Fruit fly (Drosophila melanogaster) whole organism, embryonic: Measurements from ENCODE around the gene Bsg.

Experiments used
- ATbp ChIP-seq: fragments of 200-800 bp; sonication (Bioruptor generic); optimal IDR thresholded peaks from 2 replicates; lab custom pipeline; 2017; ENCODE audit warnings: missing biosample characterization, mild to moderate bottlenecking, missing genetic modification characterization, missing genetic modification reagents
- BEAF-32 ChIP-seq: fragments of 200-800 bp; sonication (Bioruptor generic); optimal IDR thresholded peaks from 3 replicates; lab custom pipeline; 2017; ENCODE audit warnings: missing biosample characterization, missing genetic modification characterization, mild to moderate bottlenecking, moderate library complexity, missing genetic modification reagents
- Bdp1 ChIP-seq: fragments of 200-800 bp; sonication (Bioruptor generic); optimal IDR thresholded peaks from 3 replicates; lab custom pipeline; 2016; ENCODE audit warnings: missing biosample characterization, missing genetic modification characterization
- CG10321 ChIP-seq: fragments of 200-800 bp; sonication (Bioruptor generic); IDR thresholded peaks from 2 replicates; pipeline ENCODE4 v1.3.6; 2022; ENCODE audit warnings: missing biosample characterization, missing genetic modification characterization
- CG10366 ChIP-seq: fragments of 200-800 bp; sonication (Bioruptor generic); IDR thresholded peaks from 2 replicates; pipeline ENCODE4 v1.3.6; 2022; ENCODE audit warnings: missing biosample characterization, missing genetic modification characterization
- CG11504 ChIP-seq: fragments of 200-800 bp; sonication (Bioruptor generic); optimal IDR thresholded peaks from 3 replicates; lab custom pipeline; 2019; ENCODE audit warnings: missing biosample characterization, mild to moderate bottlenecking, missing genetic modification characterization, moderate library complexity
- CG13424 ChIP-seq: fragments of 200-800 bp; sonication (Bioruptor generic); optimal IDR thresholded peaks from 2 replicates; lab custom pipeline; 2019; ENCODE audit warnings: missing biosample characterization, mild to moderate bottlenecking, missing genetic modification characterization, moderate library complexity
- CG14860 ChIP-seq: fragments of 200-800 bp; sonication (Bioruptor generic); IDR thresholded peaks from 3 replicates; pipeline ENCODE4 v1.3.6; 2022; ENCODE audit warnings: missing biosample characterization, missing genetic modification characterization; ENCODE audit not compliant: partially characterized antibody
- CG16863 ChIP-seq: fragments of 200-800 bp; sonication (Bioruptor generic); optimal IDR thresholded peaks from 3 replicates; lab custom pipeline; 2016; ENCODE audit warnings: missing biosample characterization, missing genetic modification characterization
- CG18011 ChIP-seq: fragments of 200-800 bp; sonication (Bioruptor generic); optimal IDR thresholded peaks from 2 replicates; lab custom pipeline; 2017; ENCODE audit warnings: missing biosample characterization, missing genetic modification characterization, mild to moderate bottlenecking, moderate library complexity, missing genotype
- CG18599 ChIP-seq: fragments of 200-800 bp; sonication (Bioruptor generic); optimal IDR thresholded peaks from 3 replicates; lab custom pipeline; 2017; ENCODE audit warnings: missing biosample characterization, missing genetic modification characterization, mild to moderate bottlenecking, moderate library complexity, missing genetic modification reagents
- CG2875 ChIP-seq: fragments of 200-800 bp; sonication (Bioruptor generic); optimal IDR thresholded peaks from 2 replicates; lab custom pipeline; 2017; ENCODE audit warnings: missing biosample characterization, mild to moderate bottlenecking, missing genetic modification characterization, missing genetic modification reagents
- CG31388 ChIP-seq: fragments of 200-800 bp; sonication (Bioruptor generic); optimal IDR thresholded peaks from 2 replicates; lab custom pipeline; 2016; ENCODE audit warnings: missing biosample characterization, missing genetic modification characterization
- CG3163 ChIP-seq: fragments of 200-800 bp; sonication (Bioruptor generic); optimal IDR thresholded peaks from 3 replicates; lab custom pipeline; 2016; ENCODE audit warnings: missing biosample characterization, missing genetic modification characterization
- CG34376 ChIP-seq: fragments of 200-800 bp; sonication (Bioruptor generic); optimal IDR thresholded peaks from 2 replicates; lab custom pipeline; 2018; ENCODE audit warnings: missing biosample characterization, mild to moderate bottlenecking, missing genetic modification characterization
- CG7357 ChIP-seq: fragments of 200-800 bp; sonication (Bioruptor generic); IDR thresholded peaks from 3 replicates; pipeline ENCODE4 v1.3.6; 2022; ENCODE audit warnings: missing biosample characterization, missing genetic modification characterization
- CG9215 ChIP-seq: fragments of 200-800 bp; sonication (Bioruptor generic); IDR thresholded peaks from 2 replicates; pipeline ENCODE4 v1.3.6; 2022; ENCODE audit warnings: missing biosample characterization, missing genetic modification characterization
- CkIIα-i1 ChIP-seq: fragments of 200-800 bp; sonication (Bioruptor generic); IDR thresholded peaks from 2 replicates; pipeline ENCODE4 v1.3.6; 2022; ENCODE audit warnings: missing biosample characterization, missing genetic modification characterization
- Dbx ChIP-seq: fragments of 200-800 bp; sonication (Bioruptor generic); IDR thresholded peaks from 3 replicates; pipeline ENCODE4 v1.3.6; 2022; ENCODE audit warnings: missing biosample characterization, missing genetic modification characterization
- Deaf1 ChIP-seq: fragments of 200-800 bp; optimal IDR thresholded peaks from 3 replicates; lab custom pipeline; 2019; ENCODE audit warnings: missing biosample characterization, mild to moderate bottlenecking, missing genetic modification characterization, moderate library complexity
- Dfd ChIP-seq, 2 experiments: fragments of >200 bp; optimal IDR thresholded peaks; 2 replicates each; lab custom pipeline; 2017; ENCODE audit warnings: missing biosample characterization in 2 of 2, missing genetic modification characterization in 2 of 2
- Hey ChIP-seq: fragments of 200-800 bp; sonication (Bioruptor generic); optimal IDR thresholded peaks from 3 replicates; lab custom pipeline; 2018; ENCODE audit warnings: missing biosample characterization, mild to moderate bottlenecking, missing genetic modification characterization
- Jarid2 ChIP-seq: fragments of 200-800 bp; sonication (Bioruptor generic); optimal IDR thresholded peaks from 3 replicates; lab custom pipeline; 2017; ENCODE audit warnings: mild to moderate bottlenecking, missing biosample characterization, missing genetic modification reagents, missing genetic modification characterization
- MTF-1 ChIP-seq: fragments of 200-800 bp; sonication (Bioruptor generic); optimal IDR thresholded peaks from 2 replicates; lab custom pipeline; 2018; ENCODE audit warnings: missing biosample characterization, mild to moderate bottlenecking, missing genetic modification characterization, borderline replicate concordance
- NC2α ChIP-seq: fragments of 200-800 bp; sonication (Bioruptor generic); optimal IDR thresholded peaks from 2 replicates; lab custom pipeline; 2016; ENCODE audit warnings: missing biosample characterization, missing genetic modification characterization
- NFAT ChIP-seq: fragments of 200-800 bp; sonication (Bioruptor generic); IDR thresholded peaks from 2 replicates; pipeline ENCODE4 v1.3.6; 2022; ENCODE audit warnings: missing biosample characterization, missing genetic modification characterization
- Nf-YC ChIP-seq: fragments of 200-800 bp; optimal IDR thresholded peaks from 3 replicates; lab custom pipeline; 2019; ENCODE audit warnings: missing biosample characterization, mild to moderate bottlenecking, missing genetic modification characterization, moderate library complexity
- TFAM ChIP-seq: fragments of 200-800 bp; sonication (Bioruptor generic); optimal IDR thresholded peaks from 2 replicates; lab custom pipeline; 2017; ENCODE audit warnings: missing biosample characterization, missing genetic modification characterization, inconsistent platforms
- Trl ChIP-seq, 3 experiments: fragments of >200 bp in 2 of 3; fragments of 200-800 bp in 1 of 3; sonication (Bioruptor generic) in 1 of 3; optimal IDR thresholded peaks; 2 replicates in 1 of 3; 3 replicates in 2 of 3; lab custom pipeline; 2016 to 2017; ENCODE audit warnings: missing biosample characterization in 1 of 3, missing genetic modification characterization in 1 of 3
- amos ChIP-seq: fragments of 200-800 bp; sonication (Bioruptor generic); IDR thresholded peaks from 2 replicates; pipeline ENCODE4 v1.3.6; 2022; ENCODE audit warnings: missing biosample characterization, missing genetic modification characterization; ENCODE audit not compliant: partially characterized antibody
- caup ChIP-seq: fragments of 200-800 bp; sonication (Bioruptor generic); optimal IDR thresholded peaks from 3 replicates; lab custom pipeline; 2017; ENCODE audit warnings: missing biosample characterization, mild to moderate bottlenecking, missing genetic modification characterization, moderate library complexity; ENCODE audit not compliant: severe bottlenecking
- chm ChIP-seq: fragments of 200-800 bp; sonication (Bioruptor generic); IDR thresholded peaks from 2 replicates; pipeline ENCODE4 v1.3.6; 2022; ENCODE audit warnings: missing biosample characterization, missing genetic modification characterization
- dmrt11E ChIP-seq: fragments of 200-800 bp; sonication (Bioruptor generic); optimal IDR thresholded peaks from 3 replicates; lab custom pipeline; 2018; ENCODE audit warnings: missing biosample characterization, mild to moderate bottlenecking, missing genetic modification characterization, moderate library complexity
- dpn ChIP-seq, 2 experiments: fragments of 200-800 bp; sonication (Bioruptor generic); optimal IDR thresholded peaks; 3 replicates each; lab custom pipeline; 2016; ENCODE audit warnings: missing biosample characterization in 2 of 2, missing genetic modification characterization in 2 of 2
- exex ChIP-seq: fragments of 200-800 bp; sonication (Bioruptor generic); optimal IDR thresholded peaks from 4 replicates; lab custom pipeline; 2018; ENCODE audit warnings: missing biosample characterization, mild to moderate bottlenecking, missing genetic modification characterization, moderate library complexity
- fru ChIP-seq: fragments of >200 bp; optimal IDR thresholded peaks from 2 replicates; lab custom pipeline; 2017
- gce ChIP-seq: fragments of 200-800 bp; sonication (Bioruptor generic); IDR thresholded peaks from 3 replicates; pipeline ENCODE4 v1.3.6; 2022; ENCODE audit warnings: missing biosample characterization, missing genetic modification characterization
- gt ChIP-seq: fragments of 200-800 bp; sonication (Bioruptor generic); IDR thresholded peaks from 2 replicates; pipeline ENCODE4 v1.3.6; 2022; ENCODE audit warnings: missing biosample characterization, missing genetic modification characterization
- her ChIP-seq: fragments of 200-800 bp; sonication (Bioruptor generic); optimal IDR thresholded peaks from 2 replicates; lab custom pipeline; 2016; ENCODE audit warnings: missing biosample characterization, missing genetic modification characterization
- hkb ChIP-seq, 2 experiments: fragments of 200-800 bp in 1 of 2; fragments of >200 bp in 1 of 2; sonication (Bioruptor generic) in 1 of 2; IDR thresholded peaks in 1 of 2; optimal IDR thresholded peaks in 1 of 2; 2 replicates each; pipeline versions ENCODE4 v1.3.6 to Lab custom; 2017 to 2022; ENCODE audit warnings: missing biosample characterization in 1 of 2, missing genetic modification characterization in 1 of 2
- mirr ChIP-seq: fragments of 200-800 bp; sonication (Bioruptor generic); optimal IDR thresholded peaks from 3 replicates; lab custom pipeline; 2018; ENCODE audit warnings: missing biosample characterization, mild to moderate bottlenecking, missing genetic modification characterization
- nau ChIP-seq: fragments of 200-800 bp; sonication (Bioruptor generic); optimal IDR thresholded peaks from 3 replicates; lab custom pipeline; 2017; ENCODE audit warnings: missing biosample characterization, mild to moderate bottlenecking, missing genetic modification characterization, missing genetic modification reagents
- p53 ChIP-seq: fragments of 200-800 bp; sonication (Bioruptor generic); optimal IDR thresholded peaks from 2 replicates; lab custom pipeline; 2016; ENCODE audit warnings: missing biosample characterization, missing genetic modification characterization
- pan ChIP-seq, 4 experiments: fragments of >200 bp in 3 of 4; fragments of 200-800 bp in 1 of 4; sonication (Bioruptor generic) in 1 of 4; optimal IDR thresholded peaks in 3 of 4; IDR thresholded peaks in 1 of 4; 2 replicates each; pipeline versions ENCODE4 v1.3.6 to Lab custom; 2017 to 2022; ENCODE audit warnings: missing biosample characterization in 2 of 4, missing genetic modification characterization in 2 of 4, mixed read lengths in 1 of 4
- tap ChIP-seq: fragments of 200-800 bp; optimal IDR thresholded peaks from 3 replicates; lab custom pipeline; 2019; ENCODE audit warnings: missing biosample characterization, mild to moderate bottlenecking, missing genetic modification characterization, moderate library complexity
- tll ChIP-seq, 2 experiments: fragments of 200-800 bp in 1 of 2; fragments of >200 bp in 1 of 2; sonication (Bioruptor generic) in 1 of 2; optimal IDR thresholded peaks; 2 replicates each; lab custom pipeline; 2017 to 2019; ENCODE audit warnings: missing biosample characterization in 2 of 2, missing genetic modification characterization in 2 of 2, mild to moderate bottlenecking in 1 of 2, moderate library complexity in 1 of 2
- unc-4 ChIP-seq: fragments of 200-800 bp; sonication (Bioruptor generic); IDR thresholded peaks from 2 replicates; pipeline ENCODE4 v1.3.6; 2022; ENCODE audit warnings: missing biosample characterization, missing genetic modification characterization; ENCODE audit not compliant: partially characterized antibody
- wek ChIP-seq: fragments of 200-800 bp; sonication (Bioruptor generic); optimal IDR thresholded peaks from 3 replicates; lab custom pipeline; 2018; ENCODE audit warnings: missing biosample characterization, mild to moderate bottlenecking, missing genetic modification characterization, moderate library complexity

Gene Bsg

DNA sequence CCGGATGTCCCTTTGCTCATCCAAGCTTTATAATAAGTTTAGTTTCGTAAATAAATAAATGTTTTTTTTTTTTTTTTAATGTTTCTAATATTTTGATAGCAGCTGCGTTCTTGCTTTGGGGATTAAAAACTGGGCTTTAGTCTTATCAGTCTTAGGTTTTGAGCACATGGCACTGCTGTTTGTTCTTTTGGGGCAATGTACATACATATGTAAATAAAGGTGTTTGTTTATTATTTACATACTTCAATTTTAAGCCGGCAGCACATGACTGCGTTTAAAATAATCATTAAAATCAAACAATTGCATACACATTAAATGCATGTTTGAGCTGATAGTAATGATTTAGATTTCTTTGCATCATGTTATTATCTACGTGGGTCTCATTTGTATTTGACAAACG is 81.0 kb downstream of the Bsg start (continued):
- TF ChIP-seq Bdp1 (GFP tag; lab: Kevin White, UChicago), result peak; percentile 75
- TF ChIP-seq pan (optimal IDR thresholded peaks at IDR 0.05; lab: Kevin White, UChicago), result no peak
- peak in 1 of 2 experiments; percentile 69 for TF ChIP-seq pan (GFP tag; optimal IDR thresholded peaks at IDR 0.05 in 1 of 2, IDR thresholded peaks at IDR 0.05 in 1 of 2)
- peak; percentile 7 for TF ChIP-seq CG31388 (GFP tag; lab: Kevin White, UChicago)
- TF ChIP-seq Dfd (GFP tag; optimal IDR thresholded peaks at IDR 0.05; lab: Kevin White, UChicago), result no peak
- TF ChIP-seq Nf-YC (tag; lab: Kevin White, UChicago), result peak; percentile 23
- TF ChIP-seq tll (GFP tag; optimal IDR thresholded peaks at IDR 0.05; lab: Kevin White, UChicago), result no peak
- peak; percentile 85 for TF ChIP-seq dmrt11E (tag; lab: Kevin White, UChicago)
- no peak for TF ChIP-seq CG10321
- TF ChIP-seq CG13424 (tag; lab: Kevin White, UChicago), result peak; percentile 69
- TF ChIP-seq CG11504, result peak; percentile 75
- peak; percentile 57 for TF ChIP-seq Jarid2 (GFP tag; lab: Kevin White, UChicago)
- peak; percentile 95 for TF ChIP-seq MTF-1 (GFP tag; lab: Kevin White, UChicago)
- TF ChIP-seq Deaf1 (tag; lab: Kevin White, UChicago), result no peak
- no peak for TF ChIP-seq BEAF-32 (GFP tag; lab: Kevin White, UChicago)
- peak; percentile 79 for TF ChIP-seq caup (GFP tag; lab: Kevin White, UChicago)
- peak; percentile 98 for TF ChIP-seq ATbp (GFP tag; lab: Kevin White, UChicago)
- no peak for TF ChIP-seq amos (GFP tag; lab: Robert Waterston, UW)
- no peak for TF ChIP-seq Trl (optimal IDR thresholded peaks at IDR 0.05; lab: Kevin White, UChicago)
- TF ChIP-seq Trl (GFP tag; optimal IDR thresholded peaks at IDR 0.05; lab: Kevin White, UChicago), result peak; percentile 80
- TF ChIP-seq CG18599, result peak; percentile 68
- TF ChIP-seq Dbx (GFP tag; lab: Robert Waterston, UW), result no peak
- no peak for TF ChIP-seq CG14860 (GFP tag; lab: Robert Waterston, UW)
- no peak for TF ChIP-seq unc-4 (GFP tag; lab: Robert Waterston, UW)
- no peak for TF ChIP-seq CkIIα-i1 (GFP tag; lab: Robert Waterston, UW)
- peak; percentile 18 for TF ChIP-seq p53 (GFP tag; lab: Kevin White, UChicago)
- TF ChIP-seq wek, result peak; percentile 91
- peak; percentile 92; the same call in 1 of the 2 replicates for TF ChIP-seq chm
- TF ChIP-seq exex, result no peak
- no peak for TF ChIP-seq CG9215 (GFP tag; lab: Robert Waterston, UW)
- TF ChIP-seq CG16863 (GFP tag; lab: Kevin White, UChicago), result peak; percentile 81
- peak; percentile 34 for TF ChIP-seq CG3163
- TF ChIP-seq CG7357 (GFP tag; lab: Robert Waterston, UW), result no peak
- 0 out of 2 replicates have a peak, but pooled peaks have one; percentile 11 for TF ChIP-seq gt (GFP tag; lab: Robert Waterston, UW)
- peak; percentile 96 for TF ChIP-seq CG2875
- TF ChIP-seq Hey (tag; lab: Kevin White, UChicago), result peak; percentile 34
- peak; percentile 78 for TF ChIP-seq tap
- no peak for TF ChIP-seq NFAT
- TF ChIP-seq NC2α (GFP tag; lab: Kevin White, UChicago), result peak; percentile 77
- TF ChIP-seq hkb (optimal IDR thresholded peaks at IDR 0.05; lab: Kevin White, UChicago), result no peak
- peak; percentile 87 for TF ChIP-seq hkb (GFP tag; IDR thresholded peaks at IDR 0.05; lab: Robert Waterston, UW)
- peak; percentile 29 for TF ChIP-seq her (GFP tag; lab: Kevin White, UChicago)
- peak; percentile 45 to 58 for TF ChIP-seq dpn (GFP tag; optimal IDR thresholded peaks at IDR 0.05; lab: Kevin White, UChicago)
- TF ChIP-seq CG34376 (GFP tag; lab: Kevin White, UChicago), result no peak
- TF ChIP-seq TFAM (GFP tag; lab: Kevin White, UChicago), result peak; percentile 81
- TF ChIP-seq fru, result no peak
- peak; percentile 88 for TF ChIP-seq nau (GFP tag; lab: Kevin White, UChicago)
- TF ChIP-seq CG10366 (GFP tag; lab: Robert Waterston, UW), result no peak; the same call in 1 of the 2 replicates
- TF ChIP-seq CG18011 (GFP tag; lab: Kevin White, UChicago), result no peak
- TF ChIP-seq gce (GFP tag; lab: Robert Waterston, UW), result peak; percentile 76; the same call in 2 of the 3 replicates
- peak; percentile 39 for TF ChIP-seq mirr
